Fruit fly (Drosophila melanogaster): ENCODE measurements around the gene CG34043.

CG34043 gene

DNA sequence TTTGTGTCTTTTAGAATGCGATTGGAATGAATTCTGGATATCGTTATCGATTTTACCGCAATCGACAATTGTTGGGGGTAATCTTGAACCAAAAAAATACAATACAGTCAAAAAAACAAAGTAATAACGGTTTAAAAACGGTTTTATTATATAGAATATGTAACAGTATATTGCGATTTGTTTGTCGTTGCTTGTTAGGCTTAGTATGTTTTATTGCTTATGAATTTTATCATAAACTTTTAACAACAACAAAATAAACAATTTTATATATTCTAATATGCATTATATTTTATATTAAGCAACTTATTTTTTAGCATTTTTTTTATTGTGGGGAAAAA lies 19.1 kb upstream of the CG34043 start, which contains the start of gene CYLD (continued):
- no peak for TF ChIP-seq Sin3A (optimal IDR thresholded peaks at IDR 0.05)
- peak; percentile 61 for TF ChIP-seq CG10147 (GFP tag; optimal IDR thresholded peaks at IDR 0.05)
- TF ChIP-seq ATbp (GFP tag; optimal IDR thresholded peaks at IDR 0.05) = peak; percentile 7
- TF ChIP-seq cwo (GFP tag; optimal IDR thresholded peaks at IDR 0.05) = peak; percentile 70
- TF ChIP-seq az2 (GFP tag; optimal IDR thresholded peaks at IDR 0.05) = peak; percentile 77
- TF ChIP-seq stc (GFP tag; IDR thresholded peaks at IDR 0.05) = peak; percentile 77
- TF ChIP-seq fd96Cb (tag; optimal IDR thresholded peaks at IDR 0.05) = peak; percentile 54
- TF ChIP-seq seq (GFP tag; IDR thresholded peaks at IDR 0.05) = peak; percentile 41; the same call in 1 of the 2 replicates
- no peak for TF ChIP-seq Bdp1 (GFP tag; optimal IDR thresholded peaks at IDR 0.05)
- TF ChIP-seq CG4617 (GFP tag; optimal IDR thresholded peaks at IDR 0.05; ENCODE audit: borderline replicate concordance) = peak; percentile 33
- no peak for TF ChIP-seq CG1832 (GFP tag; optimal IDR thresholded peaks at IDR 0.05)
- TF ChIP-seq sens (GFP tag) = peak; percentile 96
- peak; percentile 26 for TF ChIP-seq nom (GFP tag; optimal IDR thresholded peaks at IDR 0.05)
- TF ChIP-seq CG10654 (GFP tag; optimal IDR thresholded peaks at IDR 0.05) = peak; percentile 61
- TF ChIP-seq CHES-1-like (GFP tag; optimal IDR thresholded peaks at IDR 0.05) = peak; percentile 27
- peak; percentile 46 for TF ChIP-seq Asciz (GFP tag; optimal IDR thresholded peaks at IDR 0.05)
- peak; percentile 21 for TF ChIP-seq CG6254 (GFP tag; optimal IDR thresholded peaks at IDR 0.05)
- TF ChIP-seq Rfx (GFP tag; IDR thresholded peaks at IDR 0.05) = peak; percentile 74; the same call in 1 of the 2 replicates
- TF ChIP-seq Nf-YB (GFP tag; optimal IDR thresholded peaks at IDR 0.05) = peak; percentile 66
- peak; percentile 28 for TF ChIP-seq kay (GFP tag; optimal IDR thresholded peaks at IDR 0.05)
- peak in 1 of 2 experiments; percentile 8 for TF ChIP-seq chif (GFP tag; optimal IDR thresholded peaks at IDR 0.05)
- peak; percentile 63 for TF ChIP-seq Nf-YC (tag; optimal IDR thresholded peaks at IDR 0.05)
- no peak for TF ChIP-seq pum (GFP tag; optimal IDR thresholded peaks at IDR 0.05)
- no peak for TF ChIP-seq Hand (GFP tag; optimal IDR thresholded peaks at IDR 0.05)
- peak; percentile 19 for TF ChIP-seq CG34376 (GFP tag; optimal IDR thresholded peaks at IDR 0.05)
- TF ChIP-seq Lhr (GFP tag; optimal IDR thresholded peaks at IDR 0.05) = peak; percentile 23
- no peak for TF ChIP-seq luna (GFP tag; optimal IDR thresholded peaks at IDR 0.05)
- peak; percentile 75 for TF ChIP-seq CG11695 (GFP tag; IDR thresholded peaks at IDR 0.05)

dm6 chr2L:10299077-10299809 lies 18.6 kb upstream of the CG34043 start:
- TF ChIP-seq Xrp1 (GFP tag; IDR thresholded peaks at IDR 0.05) = peak; percentile 40; the same call in 1 of the 2 replicates
- TF ChIP-seq Dref (GFP tag; IDR thresholded peaks at IDR 0.05) = no peak
- no peak for TF ChIP-seq nau (GFP tag; optimal IDR thresholded peaks at IDR 0.05)
- peak; percentile 29 for TF ChIP-seq CG10979 (tag; optimal IDR thresholded peaks at IDR 0.05)
- TF ChIP-seq nmo (GFP tag; optimal IDR thresholded peaks at IDR 0.05) = peak; percentile 30
- TF ChIP-seq Max (GFP tag; optimal IDR thresholded peaks at IDR 0.05) = peak; percentile 37
- peak; percentile 16 for TF ChIP-seq Xbp1 (GFP tag; optimal IDR thresholded peaks at IDR 0.05)
- peak; percentile 20 for TF ChIP-seq dmrt11E (tag; optimal IDR thresholded peaks at IDR 0.05)
- TF ChIP-seq Dad (GFP tag; optimal IDR thresholded peaks at IDR 0.05) = no peak
- no peak for TF ChIP-seq psq (GFP tag; optimal IDR thresholded peaks at IDR 0.05)
- TF ChIP-seq Antp (GFP tag; optimal IDR thresholded peaks at IDR 0.05) = no peak
- TF ChIP-seq E2f2 (GFP tag; IDR thresholded peaks at IDR 0.05) = no peak
- peak; percentile 28 for TF ChIP-seq CG2712 (tag; optimal IDR thresholded peaks at IDR 0.05)
- TF ChIP-seq grn (GFP tag; optimal IDR thresholded peaks at IDR 0.05) = no peak
- TF ChIP-seq bcd (GFP tag; optimal IDR thresholded peaks at IDR 0.05) = no peak
- TF ChIP-seq gem (tag; optimal IDR thresholded peaks at IDR 0.05) = peak; percentile 62
- TF ChIP-seq CG1792 (GFP tag; optimal IDR thresholded peaks at IDR 0.05) = no peak
- TF ChIP-seq grau (tag; optimal IDR thresholded peaks at IDR 0.05) = peak; percentile 36
- peak; percentile 28; the same call in 1 of the 2 replicates for TF ChIP-seq Scr (GFP tag; IDR thresholded peaks at IDR 0.05; ENCODE audit: partially characterized antibody)
- TF ChIP-seq dpn (GFP tag; optimal IDR thresholded peaks at IDR 0.05) = peak in 1 of 2 experiments; percentile 8
- TF ChIP-seq Rfx (GFP tag; IDR thresholded peaks at IDR 0.05) = no peak
- TF ChIP-seq CG3847 (GFP tag; IDR thresholded peaks at IDR 0.05) = no peak
- no peak for TF ChIP-seq CG15479 (GFP tag; optimal IDR thresholded peaks at IDR 0.05)
- no peak for TF ChIP-seq az2 (GFP tag; optimal IDR thresholded peaks at IDR 0.05)
